Worm (Caenorhabditis elegans): Measurements from ENCODE around the gene F14F8.9.
A peak's percentile ranks its signal among the peaks of the same experiment; 100 is the strongest.

F14F8.9 gene

DNA sequence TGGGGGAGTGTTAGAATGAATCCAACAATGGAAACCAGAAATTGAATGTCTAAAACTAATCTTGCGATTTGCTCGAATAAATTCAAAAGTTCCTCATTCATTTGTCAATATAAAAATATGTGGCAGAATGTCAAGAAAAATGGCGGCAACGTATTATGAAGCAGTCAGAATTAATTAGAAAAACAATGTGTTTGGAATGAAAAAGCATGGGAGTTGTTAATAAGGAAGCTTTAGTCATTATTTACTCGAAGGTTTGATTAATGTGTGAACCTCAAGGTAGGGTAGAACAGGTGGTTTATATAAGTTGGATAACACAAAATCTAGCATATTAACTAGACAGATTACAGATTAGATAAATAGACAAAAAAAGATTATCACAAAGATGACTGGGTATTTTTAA is 30.2 kb downstream of the F14F8.9 start, which contains the start of gene srw-76:
srw-76 (minus strand) TSS at position 101 of the 400 bp plus-strand sequence.
- TF ChIP-seq flt-1 (GFP tag; IDR thresholded peaks at IDR 0.05) (no peak), ref-1 (GFP tag; conservative IDR thresholded peaks at IDR 0.05) (no peak), klf-2 (GFP tag; conservative IDR thresholded peaks at IDR 0.05) (no peak), T22C8.4 (GFP tag; IDR thresholded peaks at IDR 0.05) (no peak), tab-1 (GFP tag; IDR thresholded peaks at IDR 0.05) (no peak), med-1 (GFP tag; optimal IDR thresholded peaks at IDR 0.05; ENCODE audit: insufficient read depth) (no peak), cog-1 (tag; optimal IDR thresholded peaks at IDR 0.05) (no peak), ztf-29 (GFP tag; IDR thresholded peaks at IDR 0.05) (no peak), ztf-23 (GFP tag; IDR thresholded peaks at IDR 0.05) (no peak)

DNA sequence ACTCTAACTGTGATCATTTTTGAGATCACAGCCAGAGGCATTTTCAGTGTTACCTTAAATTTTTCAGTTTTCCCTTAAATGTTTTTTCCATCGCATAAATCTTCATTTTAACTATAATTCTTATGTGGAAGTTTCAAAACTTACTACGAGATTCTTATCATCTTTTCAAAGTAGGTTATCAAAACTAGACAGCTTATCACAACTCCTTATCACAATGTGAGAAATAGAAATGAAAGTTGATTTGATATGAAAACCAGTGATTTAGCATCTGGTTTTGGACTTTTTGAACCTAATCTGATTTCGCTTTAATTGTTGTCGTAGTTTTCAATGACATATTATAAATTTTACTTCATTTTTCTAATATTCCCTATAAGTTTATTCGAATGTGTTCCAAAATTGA is 32.5 kb downstream of the F14F8.9 start, which contains the start of gene mltn-11:
mltn-11 (plus strand) TSS at position 276 of the 400 bp plus-strand sequence.
- TF ChIP-seq ref-1 (GFP tag; conservative IDR thresholded peaks at IDR 0.05) (no peak), cog-1 (tag; optimal IDR thresholded peaks at IDR 0.05) (no peak), flt-1 (GFP tag; IDR thresholded peaks at IDR 0.05) (no peak), tab-1 (GFP tag; IDR thresholded peaks at IDR 0.05) (no peak), T22C8.4 (GFP tag; IDR thresholded peaks at IDR 0.05) (no peak), klf-2 (GFP tag; conservative IDR thresholded peaks at IDR 0.05) (no peak), med-1 (GFP tag; optimal IDR thresholded peaks at IDR 0.05; ENCODE audit: insufficient read depth) (no peak)

DNA sequence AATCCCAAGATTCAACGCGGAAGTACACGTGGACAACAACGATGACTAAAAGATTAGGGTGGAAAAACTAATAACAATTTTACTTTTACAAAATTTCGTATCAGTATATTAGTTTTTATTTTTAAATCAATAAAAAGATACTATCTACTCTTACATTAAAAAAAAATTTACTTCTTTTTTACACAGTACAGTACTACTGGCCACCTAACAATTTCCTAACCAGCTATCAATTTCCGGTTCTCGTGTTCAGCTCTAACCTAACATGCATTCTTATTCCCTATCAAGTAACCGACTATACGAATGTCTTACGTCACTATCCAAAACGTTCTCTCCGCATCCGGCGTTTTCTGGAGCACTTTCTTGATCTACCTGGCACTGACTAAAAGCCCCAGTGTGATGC is 38.8 kb downstream of the F14F8.9 start, which contains the start of gene srd-21:
srd-21 (plus strand) TSS at position 301 of the 400 bp plus-strand sequence.
- TF ChIP-seq ref-1 (GFP tag; conservative IDR thresholded peaks at IDR 0.05): no peak
- TF ChIP-seq flt-1 (GFP tag; IDR thresholded peaks at IDR 0.05): no peak
- no peak for TF ChIP-seq med-1 (GFP tag; optimal IDR thresholded peaks at IDR 0.05; ENCODE audit: insufficient read depth)
- no peak for TF ChIP-seq tab-1 (GFP tag; IDR thresholded peaks at IDR 0.05)
- TF ChIP-seq ztf-23 (GFP tag; IDR thresholded peaks at IDR 0.05): no peak
- TF ChIP-seq klf-2 (GFP tag; conservative IDR thresholded peaks at IDR 0.05): no peak
- no peak for TF ChIP-seq cog-1 (tag; optimal IDR thresholded peaks at IDR 0.05)
- TF ChIP-seq ztf-29 (GFP tag; IDR thresholded peaks at IDR 0.05): no peak
- TF ChIP-seq T22C8.4 (GFP tag; IDR thresholded peaks at IDR 0.05): no peak

DNA sequence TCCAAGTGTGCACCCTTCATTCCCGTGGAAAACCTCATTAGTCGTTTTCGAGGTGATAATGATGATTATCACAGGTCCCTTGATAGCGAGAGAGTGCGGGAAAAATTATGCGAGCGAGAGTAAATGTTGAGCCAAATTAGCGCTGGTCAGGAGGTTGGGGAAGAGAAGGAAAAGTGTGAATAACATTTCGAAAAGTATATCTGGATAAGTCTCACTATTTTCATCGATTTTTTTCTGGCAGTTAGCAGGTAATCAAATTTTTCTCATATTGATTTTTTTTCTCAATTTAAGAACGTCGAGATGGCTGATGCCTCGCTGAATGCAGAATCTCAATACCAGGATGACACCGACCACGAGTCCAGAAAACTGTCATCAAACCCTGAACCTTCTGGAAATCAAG is 39.4 kb downstream of the F14F8.9 start, which contains the start of gene W06G6.2:
W06G6.2 (plus strand) TSS at position 301 of the 400 bp plus-strand sequence.
- no peak for TF ChIP-seq ztf-29 (GFP tag; IDR thresholded peaks at IDR 0.05)
- TF ChIP-seq T22C8.4 (GFP tag; IDR thresholded peaks at IDR 0.05): no peak
- TF ChIP-seq klf-2 (GFP tag; conservative IDR thresholded peaks at IDR 0.05): no peak
- no peak for TF ChIP-seq ref-1 (GFP tag; conservative IDR thresholded peaks at IDR 0.05)
- no peak for TF ChIP-seq med-1 (GFP tag; optimal IDR thresholded peaks at IDR 0.05; ENCODE audit: insufficient read depth)
- no peak for TF ChIP-seq cog-1 (tag; optimal IDR thresholded peaks at IDR 0.05)
- TF ChIP-seq tab-1 (GFP tag; IDR thresholded peaks at IDR 0.05): no peak
- TF ChIP-seq ztf-23 (GFP tag; IDR thresholded peaks at IDR 0.05): no peak
- TF ChIP-seq flt-1 (GFP tag; IDR thresholded peaks at IDR 0.05): no peak

DNA sequence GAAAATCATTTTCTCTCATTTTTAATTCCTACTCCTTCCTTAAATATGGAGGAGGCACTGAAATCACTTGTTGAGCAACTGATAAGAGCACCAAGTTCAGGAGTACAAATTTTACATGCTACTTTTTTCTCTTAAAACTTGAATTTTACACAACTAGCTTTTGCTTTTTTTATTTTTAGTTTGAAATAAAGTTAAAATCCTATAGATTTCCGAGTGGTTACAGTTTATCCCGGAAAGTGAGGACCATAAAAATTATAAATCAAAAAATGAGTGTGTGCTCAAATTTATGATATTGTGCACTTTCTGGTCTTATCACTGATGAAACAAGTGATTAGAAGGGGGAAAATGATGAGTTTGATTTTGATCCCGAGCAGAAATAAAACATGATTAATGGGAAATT is 40.4 kb downstream of the F14F8.9 start, which contains the start of gene oac-53:
oac-53 (minus strand) TSS at position 9 of the 400 bp plus-strand sequence.
- TF ChIP-seq ztf-23 (GFP tag; IDR thresholded peaks at IDR 0.05) (no peak), tab-1 (GFP tag; IDR thresholded peaks at IDR 0.05) (no peak), cog-1 (tag; optimal IDR thresholded peaks at IDR 0.05) (no peak), med-1 (GFP tag; optimal IDR thresholded peaks at IDR 0.05; ENCODE audit: insufficient read depth) (no peak), ztf-29 (GFP tag; IDR thresholded peaks at IDR 0.05) (no peak)

DNA sequence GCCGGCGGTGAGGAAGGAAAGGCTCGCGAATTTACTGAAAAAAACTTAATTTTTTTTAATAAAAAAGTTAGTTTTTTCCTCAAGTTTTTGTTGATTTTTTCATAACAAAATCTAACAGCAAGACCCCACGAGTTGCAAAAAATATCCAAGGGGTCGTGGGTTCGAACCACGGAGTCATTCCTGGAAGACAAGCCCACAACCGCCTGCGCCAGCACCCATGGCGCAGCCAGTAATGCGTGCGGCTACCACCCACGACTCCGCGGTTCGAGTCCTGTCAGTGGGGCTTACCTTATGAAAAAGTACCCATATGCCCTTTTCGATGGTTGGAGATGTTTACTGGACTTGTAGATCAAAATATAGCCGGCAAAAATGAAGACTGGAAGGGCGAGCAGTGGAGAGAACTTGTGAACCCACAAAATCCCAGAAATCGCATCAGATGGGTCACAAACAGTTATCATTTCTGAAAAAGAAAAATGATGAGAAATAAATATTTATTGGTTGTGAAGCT is 45.6 kb downstream of the F14F8.9 start, which contains the start of gene Y70C5A.2:
Y70C5A.2 (minus strand) TSS at position 458 of the 508 bp plus-strand sequence.
- TF ChIP-seq klf-2 (GFP tag; conservative IDR thresholded peaks at IDR 0.05) (no peak), tab-1 (GFP tag; IDR thresholded peaks at IDR 0.05) (no peak), med-1 (GFP tag; optimal IDR thresholded peaks at IDR 0.05; ENCODE audit: insufficient read depth) (no peak), cog-1 (tag; optimal IDR thresholded peaks at IDR 0.05) (no peak), ref-1 (GFP tag; conservative IDR thresholded peaks at IDR 0.05) (no peak), ztf-23 (GFP tag; IDR thresholded peaks at IDR 0.05) (no peak), T22C8.4 (GFP tag; IDR thresholded peaks at IDR 0.05) (no peak), ztf-29 (GFP tag; IDR thresholded peaks at IDR 0.05) (no peak), flt-1 (GFP tag; IDR thresholded peaks at IDR 0.05) (no peak)

DNA sequence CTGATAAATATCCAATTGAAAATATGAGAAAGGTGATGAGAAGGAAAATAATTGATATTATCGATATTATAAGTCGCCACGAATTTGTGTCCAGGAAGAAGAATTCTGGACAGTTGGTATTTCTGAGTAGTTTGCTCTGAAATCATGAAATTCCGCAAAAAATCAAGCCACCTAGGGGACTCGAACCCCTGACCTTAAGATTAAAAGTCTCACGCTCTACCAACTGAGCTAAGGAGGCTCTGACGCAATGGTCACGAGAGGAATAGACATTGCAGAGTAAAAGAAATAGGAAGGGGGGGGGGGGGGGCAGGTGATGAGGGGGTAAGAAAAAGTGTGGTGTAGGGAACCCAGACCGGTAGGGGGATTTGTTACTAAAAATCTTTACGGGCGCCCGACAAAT is 46.5 kb downstream of the F14F8.9 start:
- TF ChIP-seq ref-1 (GFP tag; conservative IDR thresholded peaks at IDR 0.05) (peak; percentile 52; the same call in 1 of the 2 replicates), ztf-29 (GFP tag; IDR thresholded peaks at IDR 0.05) (no peak), tab-1 (GFP tag; IDR thresholded peaks at IDR 0.05) (peak; percentile 71; the same call in 1 of the 2 replicates), med-1 (GFP tag; optimal IDR thresholded peaks at IDR 0.05; ENCODE audit: insufficient read depth) (no peak), flt-1 (GFP tag; IDR thresholded peaks at IDR 0.05) (peak; percentile 84), klf-2 (GFP tag; conservative IDR thresholded peaks at IDR 0.05) (no peak), ztf-23 (GFP tag; IDR thresholded peaks at IDR 0.05) (no peak)

DNA sequence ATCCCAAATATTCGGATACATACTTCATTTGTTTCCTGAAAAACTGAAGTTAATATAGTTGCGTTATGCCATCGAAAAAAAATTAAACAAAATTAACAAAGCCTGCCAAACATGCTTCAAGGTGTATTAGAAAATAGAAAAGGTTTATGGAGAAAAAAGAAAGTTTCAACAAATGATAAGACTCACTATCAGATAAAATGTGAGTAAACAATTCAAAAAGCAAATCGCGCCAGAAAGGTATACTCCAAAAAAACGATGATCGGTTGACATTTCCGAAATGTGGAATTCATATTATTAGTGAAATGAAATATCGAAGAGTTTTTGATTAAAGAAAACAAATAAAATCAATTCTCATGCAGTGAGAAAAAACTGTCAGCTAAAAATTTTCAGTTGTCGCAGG is 47.5 kb downstream of the F14F8.9 start, which contains the start of gene Y70C5A.3:
Y70C5A.3 (minus strand) TSS at position 50 of the 400 bp plus-strand sequence.
- no peak for TF ChIP-seq ref-1 (GFP tag; conservative IDR thresholded peaks at IDR 0.05)

Data from whole organism, midembryonic.